Fruit fly (Drosophila melanogaster): ENCODE measurements around the gene CG14042.

The CG14042 gene

dm6 chr2L:5049974-5050373, 12.5 kb downstream of the CG14042 start (continued):
- no peak for TF ChIP-seq CG1832 (GFP tag; optimal IDR thresholded peaks at IDR 0.05)
- TF ChIP-seq MBD-R2 (GFP tag; IDR thresholded peaks at IDR 0.05), result no peak
- TF ChIP-seq Doc3 (GFP tag; IDR thresholded peaks at IDR 0.05; ENCODE audit: partially characterized antibody), result no peak
- no peak for TF ChIP-seq CG16815 (GFP tag; optimal IDR thresholded peaks at IDR 0.05)
- no peak for TF ChIP-seq CG17568 (GFP tag; optimal IDR thresholded peaks at IDR 0.05)
- no peak for TF ChIP-seq CG3995 (GFP tag; optimal IDR thresholded peaks at IDR 0.05)
- TF ChIP-seq CG10654 (GFP tag; optimal IDR thresholded peaks at IDR 0.05), result no peak
- TF ChIP-seq CG11085 (GFP tag; IDR thresholded peaks at IDR 0.05), result no peak
- no peak for TF ChIP-seq CG4282 (GFP tag; optimal IDR thresholded peaks at IDR 0.05)
- no peak for TF ChIP-seq CG10543 (GFP tag; optimal IDR thresholded peaks at IDR 0.05)
- peak; percentile 38; the same call in 1 of the 2 replicates for TF ChIP-seq ttk (GFP tag; IDR thresholded peaks at IDR 0.05)
- TF ChIP-seq CG5180 (GFP tag; optimal IDR thresholded peaks at IDR 0.05), result peak; percentile 93

dm6 chr2L:5050825-5051224, 13.3 kb downstream of the CG14042 start, which contains the start of gene CG9121:
CG9121 (minus strand) TSS chr2L:5051062.
- no peak for TF ChIP-seq HmgD (GFP tag; optimal IDR thresholded peaks at IDR 0.05)
- no peak for TF ChIP-seq Hand (GFP tag; optimal IDR thresholded peaks at IDR 0.05)
- no peak for TF ChIP-seq CG34422 (GFP tag; IDR thresholded peaks at IDR 0.05)
- no peak for TF ChIP-seq Ada2b (GFP tag; IDR thresholded peaks at IDR 0.05)
- peak; percentile 9 for TF ChIP-seq Med (GFP tag)
- peak; percentile 91 for TF ChIP-seq ewg (GFP tag; optimal IDR thresholded peaks at IDR 0.05)
- TF ChIP-seq MESR4 (GFP tag; optimal IDR thresholded peaks at IDR 0.05), result peak; percentile 47
- peak; percentile 12 for TF ChIP-seq sens (GFP tag)
- peak in 1 of 2 experiments; percentile 48 for TF ChIP-seq crp (GFP tag; optimal IDR thresholded peaks at IDR 0.05)
- no peak for TF ChIP-seq Side (GFP tag; optimal IDR thresholded peaks at IDR 0.05)
- peak; percentile 64; the same call in 1 of the 2 replicates for TF ChIP-seq seq (GFP tag; IDR thresholded peaks at IDR 0.05)
- peak; percentile 71; the same call in 1 of the 4 replicates for TF ChIP-seq chinmo (GFP tag; IDR thresholded peaks at IDR 0.05; ENCODE audit: partially characterized antibody)
- no peak for TF ChIP-seq Tbp (GFP tag; optimal IDR thresholded peaks at IDR 0.05)
- no peak for TF ChIP-seq ase (GFP tag; IDR thresholded peaks at IDR 0.05)
- peak; percentile 7 for TF ChIP-seq pzg (GFP tag; optimal IDR thresholded peaks at IDR 0.05)
- TF ChIP-seq abd-A (tag; optimal IDR thresholded peaks at IDR 0.05), result peak; percentile 67

- peak; percentile 52 for TF ChIP-seq slou (GFP tag; optimal IDR thresholded peaks at IDR 0.05)
- peak; percentile 70 for TF ChIP-seq kay (GFP tag; optimal IDR thresholded peaks at IDR 0.05)
- peak; percentile 83 for TF ChIP-seq Hr3 (GFP tag; optimal IDR thresholded peaks at IDR 0.05)
- TF ChIP-seq E2f1 (GFP tag; IDR thresholded peaks at IDR 0.05), result peak; percentile 74
- peak; percentile 87 for TF ChIP-seq PHDP (tag; optimal IDR thresholded peaks at IDR 0.05)
- peak; percentile 77 for TF ChIP-seq Camta (GFP tag; optimal IDR thresholded peaks at IDR 0.05)
- peak; percentile 73 for TF ChIP-seq row (GFP tag; IDR thresholded peaks at IDR 0.05)
- TF ChIP-seq CG31365 (tag; optimal IDR thresholded peaks at IDR 0.05), result peak; percentile 75
- TF ChIP-seq Eip74EF (GFP tag; optimal IDR thresholded peaks at IDR 0.05), result peak in 1 of 2 experiments; percentile 80
- peak; percentile 40; the same call in 1 of the 2 replicates for TF ChIP-seq aop (GFP tag; IDR thresholded peaks at IDR 0.05)
- peak; percentile 71 for TF ChIP-seq CG1233 (GFP tag; optimal IDR thresholded peaks at IDR 0.05)
- TF ChIP-seq gt (GFP tag; IDR thresholded peaks at IDR 0.05), result no peak
- TF ChIP-seq CG8281 (tag; optimal IDR thresholded peaks at IDR 0.05), result peak; percentile 56
- peak; percentile 91 for TF ChIP-seq gem (tag; optimal IDR thresholded peaks at IDR 0.05)
- TF ChIP-seq ewg (GFP tag; optimal IDR thresholded peaks at IDR 0.05), result peak; percentile 63
- peak; percentile 83 for TF ChIP-seq CG17186 (GFP tag; optimal IDR thresholded peaks at IDR 0.05)
- peak; percentile 83 for TF ChIP-seq Awh (GFP tag; IDR thresholded peaks at IDR 0.05)
- TF ChIP-seq hkb (optimal IDR thresholded peaks at IDR 0.05), result no peak
- peak; percentile 84 for TF ChIP-seq hkb (GFP tag; IDR thresholded peaks at IDR 0.05)
- peak; percentile 81 for TF ChIP-seq CG11723 (GFP tag; optimal IDR thresholded peaks at IDR 0.05)
- TF ChIP-seq CG9817 (tag; optimal IDR thresholded peaks at IDR 0.05), result peak; percentile 51
- peak; percentile 75 for TF ChIP-seq ftz-f1 (GFP tag; optimal IDR thresholded peaks at IDR 0.05)
Observed at dm6 chr2L:5052367-5052914, 14.9 kb downstream of the CG14042 start, which contains the start of gene senju. senju (plus strand) TSS chr2L:5052843.
